Worm (Caenorhabditis elegans) whole organism, mixed stage, embryonic: ENCODE measurements around the gene F55G1.7.

Experiments used
- M03D4.4 ChIP-seq: sonication (generic microtip); optimal IDR thresholded peaks from 2 replicates; lab custom pipeline; 2017; ENCODE audit warnings: mild to moderate bottlenecking, missing genetic modification characterization, missing compliant biosample characterization
- blmp-1 ChIP-seq: fragments of 150-350 bp; optimal IDR thresholded peaks from 2 replicates; lab custom pipeline; 2014; ENCODE audit warnings: missing biosample characterization, missing genetic modification characterization
- ceh-39 ChIP-seq: fragments of 150-350 bp; optimal IDR thresholded peaks from 2 replicates; lab custom pipeline; 2014; ENCODE audit warnings: missing biosample characterization, missing genetic modification characterization
- ceh-43 ChIP-seq: fragments of 200-800 bp; sonication (Bioruptor generic); optimal IDR thresholded peaks from 2 replicates; lab custom pipeline; 2018; ENCODE audit warnings: mild to moderate bottlenecking, missing genetic modification characterization, moderate library complexity, missing compliant biosample characterization
- ceh-83 ChIP-seq: fragments of 200-800 bp; sonication (Bioruptor generic); optimal IDR thresholded peaks from 2 replicates; lab custom pipeline; 2018; ENCODE audit warnings: mild to moderate bottlenecking, missing genetic modification characterization, missing compliant biosample characterization
- ces-1 ChIP-seq: fragments of 150-350 bp; optimal IDR thresholded peaks from 2 replicates; lab custom pipeline; 2014; ENCODE audit warnings: missing biosample characterization, missing genetic modification reagents, missing genetic modification characterization
- cnd-1 ChIP-seq: fragments of 200-800 bp; sonication (Bioruptor generic); optimal IDR thresholded peaks from 2 replicates; lab custom pipeline; 2018; ENCODE audit warnings: mild to moderate bottlenecking, missing genetic modification characterization, missing compliant biosample characterization
- drap-1 ChIP-seq: fragments of 200-800 bp; sonication (Bioruptor generic); optimal IDR thresholded peaks from 3 replicates; lab custom pipeline; 2018; ENCODE audit warnings: mild to moderate bottlenecking, missing genetic modification characterization, missing compliant biosample characterization
- elt-1 ChIP-seq: sonication (generic microtip); optimal IDR thresholded peaks from 2 replicates; lab custom pipeline; 2017; ENCODE audit warnings: missing genetic modification characterization, mild to moderate bottlenecking, missing compliant biosample characterization, antibody characterized with exemption, moderate library complexity, borderline replicate concordance; ENCODE audit not compliant: insufficient read depth
- elt-3 ChIP-seq: fragments of 150-350 bp; optimal IDR thresholded peaks from 2 replicates; lab custom pipeline; 2014; ENCODE audit warnings: missing biosample characterization, missing genetic modification characterization
- flh-1 ChIP-seq: fragments of 200-800 bp; sonication (Bioruptor generic); optimal IDR thresholded peaks from 2 replicates; lab custom pipeline; 2018; ENCODE audit warnings: mild to moderate bottlenecking, missing genetic modification characterization, moderate library complexity, missing compliant biosample characterization
- ham-2 ChIP-seq: fragments of 200-800 bp; sonication (Bioruptor generic); optimal IDR thresholded peaks from 2 replicates; lab custom pipeline; 2018; ENCODE audit warnings: mild to moderate bottlenecking, missing genetic modification characterization, missing compliant biosample characterization
- hlh-1 ChIP-seq: fragments of 150-350 bp; optimal IDR thresholded peaks from 2 replicates; lab custom pipeline; 2014; ENCODE audit warnings: missing biosample characterization, missing genetic modification reagents, missing genetic modification characterization
- lin-13 ChIP-seq: fragments of 150-350 bp; optimal IDR thresholded peaks from 2 replicates; lab custom pipeline; 2014; ENCODE audit warnings: missing biosample characterization, missing genetic modification characterization
- lin-32 ChIP-seq: fragments of 200-800 bp; sonication (Bioruptor generic); optimal IDR thresholded peaks from 2 replicates; lab custom pipeline; 2018; ENCODE audit warnings: mild to moderate bottlenecking, missing genetic modification characterization, missing compliant biosample characterization
- lsy-2 ChIP-seq: fragments of 150-350 bp; optimal IDR thresholded peaks from 2 replicates; lab custom pipeline; 2014; ENCODE audit warnings: missing biosample characterization, missing genetic modification characterization
- mab-5 ChIP-seq: fragments of 150-350 bp; optimal IDR thresholded peaks from 2 replicates; lab custom pipeline; 2014; ENCODE audit warnings: missing biosample characterization, missing genetic modification characterization
- mep-1 ChIP-seq: fragments of 150-350 bp; optimal IDR thresholded peaks from 2 replicates; lab custom pipeline; 2017; ENCODE audit warnings: missing biosample characterization, missing genetic modification reagents, missing genetic modification characterization, inconsistent platforms
- nhr-2 ChIP-seq: fragments of 150-350 bp; optimal IDR thresholded peaks from 2 replicates; lab custom pipeline; 2014; ENCODE audit warnings: missing biosample characterization, missing genetic modification characterization
- nhr-28 ChIP-seq: fragments of 150-350 bp; optimal IDR thresholded peaks from 2 replicates; lab custom pipeline; 2014; ENCODE audit warnings: missing biosample characterization, missing genetic modification characterization
- nhr-76 ChIP-seq: sonication (generic microtip); optimal IDR thresholded peaks from 2 replicates; lab custom pipeline; 2017; ENCODE audit warnings: missing biosample characterization, missing genetic modification characterization
- pha-4 ChIP-seq: fragments of 150-350 bp; optimal IDR thresholded peaks from 2 replicates; lab custom pipeline; 2018; ENCODE audit warnings: missing biosample characterization, missing genetic modification reagents, missing genetic modification characterization
- sem-2 ChIP-seq: fragments of 200-800 bp; sonication (Bioruptor generic); optimal IDR thresholded peaks from 2 replicates; lab custom pipeline; 2018; ENCODE audit warnings: mild to moderate bottlenecking, missing genetic modification characterization, missing compliant biosample characterization
- snpc-4 ChIP-seq: fragments of 150-350 bp; optimal IDR thresholded peaks from 2 replicates; lab custom pipeline; 2014; ENCODE audit warnings: missing biosample characterization, missing genetic modification characterization
- sptf-1 ChIP-seq: sonication (generic microtip); optimal IDR thresholded peaks from 2 replicates; lab custom pipeline; 2017; ENCODE audit warnings: mild to moderate bottlenecking, missing genetic modification characterization, moderate library complexity, missing compliant biosample characterization
- tbx-8 ChIP-seq: fragments of 200-800 bp; sonication (Bioruptor generic); optimal IDR thresholded peaks from 2 replicates; lab custom pipeline; 2018; ENCODE audit warnings: mild to moderate bottlenecking, missing genetic modification characterization, moderate library complexity, missing compliant biosample characterization
- unc-120 ChIP-seq: sonication (generic microtip); optimal IDR thresholded peaks from 2 replicates; lab custom pipeline; 2017; ENCODE audit warnings: missing genetic modification characterization, missing compliant biosample characterization; ENCODE audit not compliant: poor library complexity, severe bottlenecking
- unc-39 ChIP-seq: fragments of 150-350 bp; optimal IDR thresholded peaks from 2 replicates; lab custom pipeline; 2014; ENCODE audit warnings: missing biosample characterization, missing genetic modification characterization
- unc-62 ChIP-seq: fragments of 150-350 bp; optimal IDR thresholded peaks from 2 replicates; lab custom pipeline; 2014; ENCODE audit warnings: missing biosample characterization, missing genetic modification reagents, missing genetic modification characterization
- zip-8 ChIP-seq: fragments of 150-350 bp; optimal IDR thresholded peaks from 2 replicates; lab custom pipeline; 2014; ENCODE audit warnings: missing biosample characterization, missing genetic modification characterization
- ztf-11 ChIP-seq: fragments of 150-350 bp; optimal IDR thresholded peaks from 2 replicates; lab custom pipeline; 2014; ENCODE audit warnings: missing biosample characterization, missing genetic modification characterization

F55G1.7 gene

DNA sequence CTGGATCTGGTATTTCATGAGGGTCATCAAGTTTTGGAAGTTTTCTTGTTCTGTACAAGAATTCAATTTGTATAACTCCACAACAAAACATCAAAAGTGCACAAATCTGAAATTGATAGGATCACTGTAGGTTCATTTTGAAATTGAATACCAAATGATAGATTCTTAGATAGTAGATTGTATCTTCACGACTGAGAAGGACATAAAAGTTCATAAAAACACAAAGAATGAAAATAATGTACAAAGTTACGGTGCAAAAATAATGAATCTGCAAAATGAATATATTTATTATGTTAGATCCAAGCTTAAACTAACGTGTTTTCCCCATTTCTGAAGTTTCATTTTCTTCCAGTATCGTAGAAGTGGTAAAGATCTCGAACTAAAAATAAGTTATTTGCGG, 31.3 kb upstream of the F55G1.7 start:
- TF ChIP-seq sem-2 = no peak
- no peak for TF ChIP-seq hlh-1 (tag; lab: Kevin White, UChicago)
- no peak for TF ChIP-seq cnd-1 (tag; lab: Kevin White, UChicago)
- TF ChIP-seq nhr-28 (tag; lab: Kevin White, UChicago) = no peak
- no peak for TF ChIP-seq unc-62
- TF ChIP-seq mab-5 (tag; lab: Kevin White, UChicago) = no peak
- no peak for TF ChIP-seq lin-13
- TF ChIP-seq flh-1 (GFP tag; lab: Kevin White, UChicago) = no peak
- TF ChIP-seq ztf-11 (tag; lab: Kevin White, UChicago) = no peak
- no peak for TF ChIP-seq lin-32 (GFP tag; lab: Kevin White, UChicago)

DNA sequence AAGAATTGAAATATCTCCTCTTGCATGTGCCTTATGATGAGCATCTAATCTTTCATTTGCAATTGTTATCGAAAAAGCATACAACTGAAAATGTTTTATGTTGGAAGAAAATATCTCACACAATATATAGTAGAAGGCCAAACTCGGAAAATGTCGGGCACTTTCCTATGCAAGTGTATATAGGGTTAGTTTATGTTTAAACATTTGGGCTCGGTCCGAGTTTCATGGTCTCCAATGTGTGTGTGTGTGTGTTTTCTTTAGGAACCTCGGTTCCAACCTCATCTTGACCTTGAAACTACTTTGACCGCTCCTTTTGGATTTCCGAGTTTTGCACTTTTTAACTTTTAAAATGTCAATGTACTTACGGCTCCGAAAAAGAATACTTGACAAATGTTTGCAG, 29.7 kb upstream of the F55G1.7 start:
- TF ChIP-seq unc-62 = no peak
- no peak for TF ChIP-seq tbx-8 (GFP tag; lab: Kevin White, UChicago)
- no peak for TF ChIP-seq snpc-4 (tag; lab: Kevin White, UChicago)
- TF ChIP-seq mep-1 (tag; lab: Kevin White, UChicago) = no peak
- TF ChIP-seq ceh-83 (GFP tag; lab: Kevin White, UChicago) = no peak
- TF ChIP-seq zip-8 (tag; lab: Kevin White, UChicago) = no peak
- TF ChIP-seq sem-2 = no peak
- no peak for TF ChIP-seq nhr-28 (tag; lab: Kevin White, UChicago)
- TF ChIP-seq ces-1 (GFP tag; lab: Kevin White, UChicago) = no peak
- TF ChIP-seq unc-39 (tag; lab: Kevin White, UChicago) = no peak
- TF ChIP-seq sptf-1 (tag; lab: Kevin White, UChicago) = no peak
- TF ChIP-seq hlh-1 (tag; lab: Kevin White, UChicago) = no peak
- TF ChIP-seq unc-120 (tag; lab: Kevin White, UChicago) = no peak
- TF ChIP-seq ceh-43 = no peak
- TF ChIP-seq lin-32 (GFP tag; lab: Kevin White, UChicago) = no peak
- no peak for TF ChIP-seq pha-4 (tag; lab: Kevin White, UChicago)
- TF ChIP-seq ztf-11 (tag; lab: Kevin White, UChicago) = no peak
- TF ChIP-seq M03D4.4 = no peak

DNA sequence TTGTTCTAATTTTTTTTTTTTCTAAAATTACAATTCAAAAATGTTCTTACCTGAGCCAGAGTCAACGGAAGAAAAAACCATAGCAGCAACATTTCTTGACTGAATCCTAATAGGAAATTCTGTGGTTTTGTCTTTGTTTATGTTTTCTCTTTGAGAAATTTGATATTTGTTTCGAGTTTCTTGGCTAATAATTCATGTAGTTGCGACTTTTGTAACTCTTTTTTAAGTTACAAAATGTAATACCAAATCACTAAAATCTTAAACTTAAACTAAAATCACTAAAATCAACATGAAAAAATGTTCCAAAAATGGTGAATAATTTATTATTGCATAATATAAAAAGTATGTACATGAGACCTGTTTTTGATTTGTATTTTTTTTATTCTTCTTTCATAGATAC, 28.1 kb upstream of the F55G1.7 start, which contains the start of gene egas-4:
Gene egas-4, minus strand, starts transcription at position 101 of the 400 bp plus-strand sequence.
- TF ChIP-seq blmp-1 (tag; lab: Kevin White, UChicago) (no peak), nhr-2 (tag; lab: Kevin White, UChicago) (no peak), nhr-76 (tag; lab: Kevin White, UChicago) (no peak), snpc-4 (tag; lab: Kevin White, UChicago) (no peak), elt-1 (tag; lab: Kevin White, UChicago) (no peak), pha-4 (tag; lab: Kevin White, UChicago) (no peak), drap-1 (GFP tag; lab: Kevin White, UChicago) (no peak), zip-8 (tag; lab: Kevin White, UChicago) (no peak), lsy-2 (tag; lab: Kevin White, UChicago) (no peak), cnd-1 (tag; lab: Kevin White, UChicago) (no peak), mep-1 (tag; lab: Kevin White, UChicago) (no peak), nhr-28 (tag; lab: Kevin White, UChicago) (no peak), ces-1 (GFP tag; lab: Kevin White, UChicago) (no peak), ceh-39 (tag; lab: Kevin White, UChicago) (no peak), ham-2 (GFP tag; lab: Kevin White, UChicago) (no peak), ceh-43 (no peak), elt-3 (tag; lab: Kevin White, UChicago) (no peak), lin-32 (GFP tag; lab: Kevin White, UChicago) (no peak), hlh-1 (tag; lab: Kevin White, UChicago) (no peak), unc-39 (tag; lab: Kevin White, UChicago) (no peak)

DNA sequence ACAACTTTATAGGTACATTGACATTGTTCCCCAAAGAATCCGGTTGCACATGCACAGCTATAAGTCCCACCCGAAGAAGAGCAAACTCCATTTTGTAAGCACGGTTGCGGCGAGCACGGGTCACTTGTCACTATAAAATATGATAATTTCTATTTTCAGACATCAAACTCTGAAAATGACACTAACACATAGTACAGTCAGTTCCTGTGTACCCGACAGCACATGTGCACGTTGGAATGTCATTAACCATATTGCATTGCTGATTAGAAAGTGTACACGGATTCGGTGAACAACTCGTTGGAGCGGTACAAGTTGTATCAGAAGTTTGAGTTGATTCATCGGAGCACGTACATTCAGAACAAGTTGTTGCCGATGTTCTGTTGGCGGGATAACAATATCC, 27.6 kb upstream of the F55G1.7 start:
- TF ChIP-seq nhr-28 (tag; lab: Kevin White, UChicago) (no peak), nhr-2 (tag; lab: Kevin White, UChicago) (no peak), unc-120 (tag; lab: Kevin White, UChicago) (no peak), ham-2 (GFP tag; lab: Kevin White, UChicago) (no peak), M03D4.4 (no peak), hlh-1 (tag; lab: Kevin White, UChicago) (no peak), nhr-76 (tag; lab: Kevin White, UChicago) (no peak), lin-32 (GFP tag; lab: Kevin White, UChicago) (no peak), elt-1 (tag; lab: Kevin White, UChicago) (no peak), tbx-8 (GFP tag; lab: Kevin White, UChicago) (no peak), cnd-1 (tag; lab: Kevin White, UChicago) (no peak)
